Worm (Caenorhabditis elegans): ENCODE data around the gene ZC190.6.

ZC190.6 gene

ce11 chrV:8651007-8651711 lies 25.9 kb downstream of the ZC190.6 start (continued):
- no peak for TF ChIP-seq nhr-28 (tag; optimal IDR thresholded peaks at IDR 0.05)
- TF ChIP-seq ceh-16 (tag; optimal IDR thresholded peaks at IDR 0.05) = no peak
- no peak for TF ChIP-seq ztf-4 (tag; optimal IDR thresholded peaks at IDR 0.05)
- TF ChIP-seq ceh-28 (tag; optimal IDR thresholded peaks at IDR 0.05) = no peak
- TF ChIP-seq sea-2 (GFP tag; optimal IDR thresholded peaks at IDR 0.05) = no peak
- TF ChIP-seq eor-1 (tag; optimal IDR thresholded peaks at IDR 0.05) = no peak
- TF ChIP-seq jun-1 (tag; optimal IDR thresholded peaks at IDR 0.05) = peak; percentile 87
- TF ChIP-seq elt-2 (tag; optimal IDR thresholded peaks at IDR 0.05) = peak; percentile 100
- TF ChIP-seq pha-4 (tag; optimal IDR thresholded peaks at IDR 0.05) = peak; percentile 75
- TF ChIP-seq egl-5 (tag; optimal IDR thresholded peaks at IDR 0.05) = no peak
- no peak for TF ChIP-seq elt-3 (tag; optimal IDR thresholded peaks at IDR 0.05)
- TF ChIP-seq lin-39 (tag; optimal IDR thresholded peaks at IDR 0.05) = no peak
- no peak for TF ChIP-seq fos-1 (tag; optimal IDR thresholded peaks at IDR 0.05)
- TF ChIP-seq nhr-77 (tag; optimal IDR thresholded peaks at IDR 0.05) = no peak
- TF ChIP-seq ama-1 (optimal IDR thresholded peaks at IDR 0.05) = no peak
- TF ChIP-seq nhr-237 (tag; optimal IDR thresholded peaks at IDR 0.05) = no peak
- TF ChIP-seq nhr-67 (tag; optimal IDR thresholded peaks at IDR 0.05) = no peak
- no peak for TF ChIP-seq ceh-82 (tag; optimal IDR thresholded peaks at IDR 0.05)

- TF ChIP-seq lsy-12 (tag; optimal IDR thresholded peaks at IDR 0.05) = no peak
- TF ChIP-seq elt-3 (tag; optimal IDR thresholded peaks at IDR 0.05) = no peak
- no peak for TF ChIP-seq ceh-16 (tag; optimal IDR thresholded peaks at IDR 0.05)
- no peak for TF ChIP-seq tbx-2 (tag; optimal IDR thresholded peaks at IDR 0.05)
- no peak for TF ChIP-seq unc-62 (GFP tag; optimal IDR thresholded peaks at IDR 0.05)
- TF ChIP-seq ama-1 (optimal IDR thresholded peaks at IDR 0.05) = no peak
- TF ChIP-seq elt-2 (tag; optimal IDR thresholded peaks at IDR 0.05) = no peak
- no peak for TF ChIP-seq skn-1 (tag; optimal IDR thresholded peaks at IDR 0.05)
- no peak for TF ChIP-seq ceh-82 (tag; optimal IDR thresholded peaks at IDR 0.05)
- TF ChIP-seq nhr-76 (tag; optimal IDR thresholded peaks at IDR 0.05) = no peak
- no peak for TF ChIP-seq hmg-11 (tag; optimal IDR thresholded peaks at IDR 0.05)
- no peak for TF ChIP-seq jun-1 (tag; optimal IDR thresholded peaks at IDR 0.05)
- TF ChIP-seq eor-1 (tag; optimal IDR thresholded peaks at IDR 0.05) = no peak
- no peak for TF ChIP-seq zag-1 (tag; optimal IDR thresholded peaks at IDR 0.05)
- TF ChIP-seq ztf-11 (tag; optimal IDR thresholded peaks at IDR 0.05) = no peak
Observed at ce11 chrV:8650365-8650764, 26.7 kb downstream of the ZC190.6 start.

- no peak for TF ChIP-seq egl-27 (tag; optimal IDR thresholded peaks at IDR 0.05)
- no peak for TF ChIP-seq nhr-43 (tag; optimal IDR thresholded peaks at IDR 0.05; ENCODE audit: poor library complexity, severe bottlenecking)
- TF ChIP-seq pqm-1 (tag; optimal IDR thresholded peaks at IDR 0.05) = peak; percentile 99
- no peak for TF ChIP-seq nhr-237 (tag; optimal IDR thresholded peaks at IDR 0.05)
- no peak for TF ChIP-seq ceh-16 (tag; optimal IDR thresholded peaks at IDR 0.05)
- TF ChIP-seq pha-4 (tag; optimal IDR thresholded peaks at IDR 0.05) = peak; percentile 42
- peak; percentile 98 for TF ChIP-seq elt-2 (tag; optimal IDR thresholded peaks at IDR 0.05)
- TF ChIP-seq unc-62 (GFP tag; optimal IDR thresholded peaks at IDR 0.05) = no peak
- peak; percentile 11 for TF ChIP-seq jun-1 (tag; optimal IDR thresholded peaks at IDR 0.05)
- no peak for TF ChIP-seq ceh-9 (tag; optimal IDR thresholded peaks at IDR 0.05)
- no peak for TF ChIP-seq nhr-23 (tag; optimal IDR thresholded peaks at IDR 0.05)
- TF ChIP-seq nhr-28 (tag; optimal IDR thresholded peaks at IDR 0.05) = no peak
- no peak for TF ChIP-seq ama-1 (optimal IDR thresholded peaks at IDR 0.05)
- no peak for TF ChIP-seq lin-15B (tag; optimal IDR thresholded peaks at IDR 0.05)
- no peak for TF ChIP-seq snpc-4 (tag; optimal IDR thresholded peaks at IDR 0.05)
Observed at ce11 chrV:8648251-8648650, 28.8 kb downstream of the ZC190.6 start.

- peak; percentile 17 for TF ChIP-seq elt-2 (tag; optimal IDR thresholded peaks at IDR 0.05)
- TF ChIP-seq nhr-43 (tag; optimal IDR thresholded peaks at IDR 0.05; ENCODE audit: poor library complexity, severe bottlenecking) = no peak
- TF ChIP-seq elt-3 (tag; optimal IDR thresholded peaks at IDR 0.05) = no peak
Observed at ce11 chrV:8643093-8643492, 34.0 kb downstream of the ZC190.6 start, which contains the start of gene asp-13. Gene asp-13 (minus strand): TSS chrV:8643193.

ce11 chrV:8641266-8641665 lies 35.8 kb downstream of the ZC190.6 start, which contains the start of gene F28A12.3:
Gene F28A12.3 (minus strand): TSS chrV:8641366.
- TF ChIP-seq elt-2 (tag; optimal IDR thresholded peaks at IDR 0.05) = no peak
- TF ChIP-seq fkh-10 (GFP tag; optimal IDR thresholded peaks at IDR 0.05) = no peak
- no peak for TF ChIP-seq daf-12 (tag; optimal IDR thresholded peaks at IDR 0.05)
- TF ChIP-seq nhr-28 (tag; optimal IDR thresholded peaks at IDR 0.05) = no peak
- TF ChIP-seq egl-27 (tag; optimal IDR thresholded peaks at IDR 0.05) = no peak
- no peak for TF ChIP-seq ztf-4 (tag; optimal IDR thresholded peaks at IDR 0.05)
- no peak for TF ChIP-seq lin-39 (tag; optimal IDR thresholded peaks at IDR 0.05)
- no peak for TF ChIP-seq lsy-12 (tag; optimal IDR thresholded peaks at IDR 0.05)
- no peak for TF ChIP-seq fkh-2 (tag; optimal IDR thresholded peaks at IDR 0.05)
- no peak for TF ChIP-seq pha-4 (tag; optimal IDR thresholded peaks at IDR 0.05)
- no peak for TF ChIP-seq fos-1 (tag; optimal IDR thresholded peaks at IDR 0.05)
